Worm (Caenorhabditis elegans): Measurements from ENCODE around the gene F38H4.5.

F38H4.5 gene

DNA sequence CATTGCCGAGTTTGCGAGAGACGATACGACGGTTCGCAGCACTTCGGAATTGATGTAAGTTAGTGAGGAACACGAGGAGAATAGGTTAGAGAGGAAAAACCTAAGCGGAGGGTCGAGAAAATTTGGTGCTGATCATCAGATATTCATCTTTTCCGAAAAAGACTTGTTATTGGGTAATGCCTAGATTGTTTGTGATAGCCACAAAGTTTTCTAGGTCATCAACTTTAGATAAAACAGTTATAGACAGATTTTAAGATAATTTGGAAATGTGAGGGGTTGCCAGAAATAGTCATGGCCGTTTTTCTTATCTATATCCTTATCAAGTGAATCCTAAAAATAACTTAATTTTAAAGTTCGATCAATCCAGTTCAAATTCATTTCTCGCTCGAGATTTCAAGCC is 48.4 kb downstream of the F38H4.5 start:
- peak; percentile 70 for TF ChIP-seq sma-9 (GFP tag; optimal IDR thresholded peaks at IDR 0.05)
- no peak for TF ChIP-seq sma-9 (tag; optimal IDR thresholded peaks at IDR 0.05)
- TF ChIP-seq elt-1 (tag; optimal IDR thresholded peaks at IDR 0.05) = peak; percentile 90
- no peak for TF ChIP-seq lsy-2 (tag; optimal IDR thresholded peaks at IDR 0.05)

- TF ChIP-seq ceh-82 (tag; optimal IDR thresholded peaks at IDR 0.05) = no peak
- no peak for TF ChIP-seq nhr-10 (tag; optimal IDR thresholded peaks at IDR 0.05)
- TF ChIP-seq skn-1 (tag; optimal IDR thresholded peaks at IDR 0.05) = no peak
- TF ChIP-seq ceh-16 (tag; optimal IDR thresholded peaks at IDR 0.05) = no peak
- TF ChIP-seq mab-5 (tag; optimal IDR thresholded peaks at IDR 0.05) = no peak
- TF ChIP-seq ztf-11 (tag; optimal IDR thresholded peaks at IDR 0.05) = no peak
- TF ChIP-seq sma-3 (GFP tag; optimal IDR thresholded peaks at IDR 0.05) = peak; percentile 12
- peak; percentile 51 for TF ChIP-seq nhr-25 (tag; optimal IDR thresholded peaks at IDR 0.05)
- TF ChIP-seq fos-1 (tag; optimal IDR thresholded peaks at IDR 0.05) = no peak
- no peak for TF ChIP-seq crh-2 (tag; optimal IDR thresholded peaks at IDR 0.05)
- TF ChIP-seq nhr-129 (tag; optimal IDR thresholded peaks at IDR 0.05) = no peak
- TF ChIP-seq ZK546.5 (tag; optimal IDR thresholded peaks at IDR 0.05) = no peak
- no peak for TF ChIP-seq snpc-4 (tag; optimal IDR thresholded peaks at IDR 0.05)
- TF ChIP-seq blmp-1 (tag; optimal IDR thresholded peaks at IDR 0.05; ENCODE audit: insufficient read depth) = peak; percentile 27
- TF ChIP-seq nhr-237 (tag; optimal IDR thresholded peaks at IDR 0.05) = no peak
- no peak for TF ChIP-seq nhr-6 (tag; optimal IDR thresholded peaks at IDR 0.05)
- no peak for TF ChIP-seq lin-39 (tag; optimal IDR thresholded peaks at IDR 0.05)
- peak; percentile 53 for TF ChIP-seq sma-9 (GFP tag; optimal IDR thresholded peaks at IDR 0.05)
- TF ChIP-seq sma-9 (tag; optimal IDR thresholded peaks at IDR 0.05) = no peak
- TF ChIP-seq egl-27 (tag; optimal IDR thresholded peaks at IDR 0.05) = peak; percentile 10
- TF ChIP-seq elt-3 (tag; optimal IDR thresholded peaks at IDR 0.05) = no peak
Measured at ce11 chrIV:11901215-11901614, 49.2 kb downstream of the F38H4.5 start.

Measured in whole organism, L2 larva.